Fruit fly (Drosophila melanogaster) whole organism, larva: Measurements from ENCODE around the gene grp.

Source experiments
- noc ChIP-seq: fragments of 200-800 bp; sonication (Bioruptor generic); optimal IDR thresholded peaks from 3 replicates; lab custom pipeline; 2019; ENCODE audit warnings: missing biosample characterization, mild to moderate bottlenecking, missing genetic modification characterization, moderate library complexity

grp gene

DNA sequence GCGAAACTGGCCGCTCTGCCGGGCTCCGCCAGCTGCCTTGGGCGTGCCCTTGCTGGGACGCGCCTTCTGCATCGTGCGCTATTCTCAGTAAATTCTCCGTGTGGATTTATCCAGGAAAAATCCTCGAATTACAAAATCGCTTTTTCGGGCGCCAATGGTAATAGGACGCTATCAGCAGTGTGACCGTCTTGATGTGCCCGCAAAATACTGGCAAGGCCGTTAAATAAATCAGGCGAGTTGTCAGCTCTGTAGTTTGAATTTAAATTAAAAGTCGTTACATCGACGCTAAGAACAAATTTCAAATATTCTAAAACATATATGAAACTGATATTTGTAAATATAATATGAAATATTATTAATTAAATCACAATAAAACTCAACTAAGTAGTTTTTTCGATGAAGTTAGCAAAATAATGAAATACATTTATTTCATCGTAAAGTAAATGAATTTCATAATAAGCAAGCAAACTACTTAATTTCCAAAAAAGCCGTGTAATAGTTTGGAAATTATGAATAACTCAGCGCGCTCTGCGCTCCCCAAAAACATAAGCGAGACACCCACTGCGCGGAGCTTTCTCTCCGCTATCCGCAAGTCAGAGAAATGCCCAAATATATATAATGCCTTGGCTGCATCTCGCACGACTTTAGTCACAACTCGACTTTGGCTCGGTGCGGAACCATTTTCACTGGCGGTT is 58.5 kb downstream of the grp start, which contains the start of the genes glu and ChLD3:
TSS of gene glu (minus strand) at position 183 of the 695 bp plus-strand sequence.
TSS of gene ChLD3 (plus strand) at position 645 of the 695 bp plus-strand sequence.
- TF ChIP-seq noc = no peak

DNA sequence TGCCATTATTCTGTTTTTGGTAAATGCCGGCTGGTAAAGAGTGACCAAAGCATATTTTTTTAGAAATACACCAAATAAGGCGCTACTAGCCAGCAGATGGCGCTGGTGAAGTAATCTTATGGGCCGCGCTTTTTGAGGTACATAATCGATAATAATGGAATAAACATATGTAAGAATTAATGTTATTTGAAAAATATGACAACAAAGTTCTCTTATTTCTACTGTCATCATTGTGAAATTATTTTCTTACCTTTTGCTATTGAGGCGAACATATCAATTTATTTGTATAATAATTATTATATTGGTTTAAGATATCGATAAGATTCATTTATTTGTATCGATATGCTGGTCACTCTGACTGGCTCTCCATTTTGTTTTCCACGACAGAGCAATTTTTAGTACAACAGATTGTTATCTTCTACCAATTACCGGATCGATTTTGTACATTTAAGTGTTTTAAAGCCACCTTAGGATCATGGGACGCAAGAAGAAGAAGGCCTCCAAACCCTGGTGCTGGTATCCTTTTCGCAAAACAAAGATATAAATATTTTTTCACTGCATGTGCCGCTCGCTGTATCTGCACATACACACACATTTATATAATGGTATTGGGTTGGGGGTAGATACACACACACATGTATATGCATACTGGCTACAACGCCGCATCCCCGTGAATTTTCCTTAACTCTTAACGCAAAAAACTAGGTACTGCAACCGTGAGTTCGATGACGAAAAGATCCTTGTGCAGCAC is 63.4 kb downstream of the grp start, which contains the start of the genes LSm7 and BuGZ:
TSS of gene LSm7 (minus strand) at position 46 of the 751 bp plus-strand sequence.
TSS of gene BuGZ (plus strand) at position 351 of the 751 bp plus-strand sequence.
- no peak for TF ChIP-seq noc

DNA sequence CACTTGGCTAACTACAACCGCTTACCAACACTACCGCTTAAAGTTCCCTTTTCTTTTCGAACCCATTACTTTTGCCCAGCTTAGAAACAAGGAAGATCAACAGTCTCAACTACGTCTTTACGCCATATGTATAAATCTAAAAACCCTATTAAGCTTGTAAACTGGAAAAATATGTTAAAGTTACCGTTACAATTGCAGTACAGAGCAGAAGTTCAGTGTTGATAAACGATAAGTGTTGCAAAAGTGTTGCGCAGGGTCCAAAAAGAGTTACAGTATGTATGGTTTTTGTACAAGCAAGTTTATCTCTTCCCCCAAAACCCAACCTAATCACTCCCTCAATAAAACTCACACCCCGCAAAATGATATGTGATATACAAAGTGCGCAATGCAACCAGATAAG is 67.3 kb downstream of the grp start:
- no peak for TF ChIP-seq noc
